Worm (Caenorhabditis elegans) whole organism, young adult: ENCODE results near the gene srbc-20.

Source experiments
- B0019.2 ChIP-seq: fragments of 200-800 bp; sonication (Bioruptor generic); conservative IDR thresholded peaks from 2 replicates; pipeline ENCODE4 v1.3.6; 2022; ENCODE audit warnings: missing genetic modification reagents, missing genetic modification characterization, missing compliant biosample characterization
- B0035.1 ChIP-seq: sonication (generic microtip); optimal IDR thresholded peaks from 2 replicates; lab custom pipeline; 2016; ENCODE audit warnings: missing genetic modification characterization, mild to moderate bottlenecking, missing compliant biosample characterization, missing genotype, missing genetic modification reagents
- F22D6.2 ChIP-seq: sonication (generic microtip); optimal IDR thresholded peaks from 2 replicates; lab custom pipeline; 2016; ENCODE audit warnings: mild to moderate bottlenecking, missing genetic modification characterization, missing compliant biosample characterization
- F23B12.7 ChIP-seq: sonication (generic microtip); optimal IDR thresholded peaks from 2 replicates; lab custom pipeline; 2017; ENCODE audit warnings: missing genetic modification characterization, mild to moderate bottlenecking, missing compliant biosample characterization, antibody characterized with exemption, moderate library complexity; ENCODE audit not compliant: insufficient read depth
- F39B2.1 ChIP-seq: fragments of 200-800 bp; sonication (Bioruptor generic); IDR thresholded peaks from 2 replicates; pipeline ENCODE4 v1.3.6; 2022; ENCODE audit warnings: missing genetic modification reagents, missing genetic modification characterization, missing compliant biosample characterization
- F55B11.4 ChIP-seq: sonication (generic microtip); optimal IDR thresholded peaks from 2 replicates; lab custom pipeline; 2016; ENCODE audit warnings: missing compliant biosample characterization, missing genetic modification characterization, borderline replicate concordance; ENCODE audit not compliant: insufficient read depth
- F57A8.1 ChIP-seq: fragments of 200-800 bp; sonication (Bioruptor generic); optimal IDR thresholded peaks from 2 replicates; lab custom pipeline; 2018; ENCODE audit warnings: mild to moderate bottlenecking, missing genetic modification characterization, moderate library complexity, missing compliant biosample characterization
- Y56A3A.18 ChIP-seq: fragments of 200-800 bp; sonication (Bioruptor generic); IDR thresholded peaks from 2 replicates; pipeline ENCODE4 v1.3.6; 2022; ENCODE audit warnings: missing genetic modification reagents, missing genetic modification characterization, missing compliant biosample characterization
- Y67H2A.10 ChIP-seq: fragments of 200-800 bp; sonication (Bioruptor generic); conservative IDR thresholded peaks from 2 replicates; pipeline ENCODE4 v1.3.6; 2022; ENCODE audit warnings: missing genetic modification reagents, missing genetic modification characterization, missing compliant biosample characterization
- Y79H2A.3 ChIP-seq: fragments of 200-800 bp; sonication (Bioruptor generic); conservative IDR thresholded peaks from 2 replicates; pipeline ENCODE4 v1.3.6; 2022; ENCODE audit warnings: missing genetic modification reagents, missing genetic modification characterization, missing compliant biosample characterization
- akir-1 ChIP-seq: fragments of 200-800 bp; sonication (Bioruptor generic); optimal IDR thresholded peaks from 2 replicates; lab custom pipeline; 2018; ENCODE audit warnings: mild to moderate bottlenecking, missing genetic modification characterization, moderate library complexity, missing compliant biosample characterization
- aptf-2 ChIP-seq: fragments of 200-800 bp; sonication (Bioruptor generic); conservative IDR thresholded peaks from 2 replicates; pipeline ENCODE4 v1.3.6; 2022; ENCODE audit warnings: missing genetic modification reagents, missing genetic modification characterization, missing compliant biosample characterization
- aptf-3 ChIP-seq: fragments of 200-800 bp; sonication (Bioruptor generic); IDR thresholded peaks from 2 replicates; pipeline ENCODE4 v1.3.6; 2022; ENCODE audit warnings: missing genetic modification characterization, missing compliant biosample characterization
- atf-7 ChIP-seq: sonication (generic microtip); optimal IDR thresholded peaks from 2 replicates; lab custom pipeline; 2017; ENCODE audit warnings: mild to moderate bottlenecking, missing genetic modification characterization, missing compliant biosample characterization
- athp-1 ChIP-seq: sonication (generic microtip); optimal IDR thresholded peaks from 2 replicates; lab custom pipeline; 2017; ENCODE audit warnings: mild to moderate bottlenecking, missing genetic modification characterization, missing compliant biosample characterization
- attf-5 ChIP-seq: fragments of 200-800 bp; sonication (Bioruptor generic); optimal IDR thresholded peaks from 2 replicates; lab custom pipeline; 2018; ENCODE audit warnings: mild to moderate bottlenecking, missing genetic modification characterization, missing compliant biosample characterization
- bed-2 ChIP-seq: fragments of 200-800 bp; sonication (Bioruptor generic); IDR thresholded peaks from 2 replicates; pipeline ENCODE4 v1.3.6; 2022; ENCODE audit warnings: missing genetic modification reagents, missing genetic modification characterization, missing compliant biosample characterization
- cebp-1 ChIP-seq, 2 experiments: fragments of 200-800 bp in 1 of 2; sonication (Bioruptor generic) in 1 of 2; sonication (generic microtip) in 1 of 2; IDR thresholded peaks in 1 of 2; optimal IDR thresholded peaks in 1 of 2; 2 replicates each; pipeline versions ENCODE4 v1.3.6 to Lab custom; 2017 to 2022; ENCODE audit warnings: missing compliant biosample characterization in 2 of 2, missing genetic modification characterization in 2 of 2, mild to moderate bottlenecking in 1 of 2, missing genetic modification reagents in 1 of 2, moderate library complexity in 1 of 2
- ceh-100 ChIP-seq: fragments of 200-800 bp; sonication (Bioruptor generic); IDR thresholded peaks from 2 replicates; pipeline ENCODE4 v1.3.6; 2022; ENCODE audit warnings: missing genetic modification reagents, missing genetic modification characterization, missing compliant biosample characterization
- dpl-1 ChIP-seq: fragments of 150-350 bp; optimal IDR thresholded peaks from 2 replicates; lab custom pipeline; 2014; ENCODE audit warnings: missing biosample characterization, missing genetic modification reagents, missing genetic modification characterization
- efl-1 ChIP-seq: fragments of 150-350 bp; optimal IDR thresholded peaks from 2 replicates; lab custom pipeline; 2014; ENCODE audit warnings: missing biosample characterization, missing genetic modification reagents, missing genetic modification characterization
- egl-44 ChIP-seq: fragments of 200-800 bp; sonication (Bioruptor generic); IDR thresholded peaks from 2 replicates; pipeline ENCODE4 v1.3.6; 2022; ENCODE audit warnings: missing genetic modification reagents, missing genetic modification characterization, missing compliant biosample characterization
- ets-4 ChIP-seq: fragments of 200-800 bp; sonication (Bioruptor generic); optimal IDR thresholded peaks from 2 replicates; lab custom pipeline; 2018; ENCODE audit warnings: mild to moderate bottlenecking, missing genetic modification characterization, missing compliant biosample characterization
- fkh-3 ChIP-seq: sonication (generic microtip); optimal IDR thresholded peaks from 2 replicates; lab custom pipeline; 2016; ENCODE audit warnings: mild to moderate bottlenecking, missing genetic modification characterization, missing compliant biosample characterization
- gei-17 ChIP-seq: fragments of 200-800 bp; sonication (Bioruptor generic); optimal IDR thresholded peaks from 2 replicates; lab custom pipeline; 2018; ENCODE audit warnings: mild to moderate bottlenecking, missing genetic modification characterization, missing compliant biosample characterization
- him-1 ChIP-seq: sonication (generic microtip); optimal IDR thresholded peaks from 2 replicates; lab custom pipeline; 2016; ENCODE audit warnings: missing genotype, missing genetic modification reagents, missing genetic modification characterization, missing compliant biosample characterization
- hmg-1.2 ChIP-seq: fragments of 200-800 bp; sonication (Bioruptor generic); IDR thresholded peaks from 2 replicates; pipeline ENCODE4 v1.3.6; 2022; ENCODE audit warnings: missing genetic modification reagents, missing genetic modification characterization, missing compliant biosample characterization
- hsf-1 ChIP-seq: fragments of 200-800 bp; sonication (Bioruptor generic); IDR thresholded peaks from 2 replicates; pipeline ENCODE4 v1.3.6; 2022; ENCODE audit warnings: missing genetic modification reagents, missing genetic modification characterization, missing compliant biosample characterization
- lag-1 ChIP-seq: fragments of 200-800 bp; sonication (Bioruptor generic); IDR thresholded peaks from 2 replicates; pipeline ENCODE4 v1.3.6; 2022; ENCODE audit warnings: missing genetic modification reagents, missing genetic modification characterization, missing compliant biosample characterization
- let-607 ChIP-seq, 2 experiments: fragments of 200-800 bp in 1 of 2; sonication (Bioruptor generic) in 1 of 2; sonication (generic microtip) in 1 of 2; optimal IDR thresholded peaks; 2 replicates each; lab custom pipeline; 2016 to 2018; ENCODE audit warnings: mild to moderate bottlenecking in 2 of 2, missing compliant biosample characterization in 2 of 2, missing genetic modification characterization in 2 of 2, moderate library complexity in 2 of 2, missing genotype in 1 of 2
- madf-8 ChIP-seq: fragments of 200-800 bp; sonication (Bioruptor generic); conservative IDR thresholded peaks from 2 replicates; pipeline ENCODE4 v1.3.6; 2022; ENCODE audit warnings: missing genetic modification reagents, missing genetic modification characterization, missing compliant biosample characterization
- nfya-2 ChIP-seq: fragments of 200-800 bp; sonication (Bioruptor generic); IDR thresholded peaks from 2 replicates; pipeline ENCODE4 v1.3.6; 2022; ENCODE audit warnings: missing genetic modification reagents, missing genetic modification characterization, missing compliant biosample characterization
- pbrm-1 ChIP-seq: fragments of 200-800 bp; sonication (Bioruptor generic); IDR thresholded peaks from 2 replicates; pipeline ENCODE4 v1.3.6; 2022; ENCODE audit warnings: missing genetic modification reagents, missing genetic modification characterization, missing compliant biosample characterization
- rcor-1 ChIP-seq: fragments of 200-800 bp; sonication (Bioruptor generic); IDR thresholded peaks from 2 replicates; pipeline ENCODE4 v1.3.6; 2022; ENCODE audit warnings: missing genetic modification reagents, missing genetic modification characterization, missing compliant biosample characterization
- rpc-1 ChIP-seq, 2 experiments: fragments of 150-350 bp in 1 of 2; sonication (generic microtip) in 1 of 2; optimal IDR thresholded peaks; 2 replicates each; lab custom pipeline; 2014 to 2018; ENCODE audit warnings: missing biosample characterization in 1 of 2, missing genetic modification characterization in 1 of 2, missing genetic modification reagents in 1 of 2, missing genotype in 1 of 2
- snpc-1.1 ChIP-seq: sonication (generic microtip); optimal IDR thresholded peaks from 2 replicates; lab custom pipeline; 2017; ENCODE audit warnings: missing genetic modification characterization, mild to moderate bottlenecking, missing compliant biosample characterization, antibody characterized with exemption, moderate library complexity, missing genotype, missing genetic modification reagents; ENCODE audit not compliant: insufficient read depth
- tbx-9 ChIP-seq: sonication (generic microtip); optimal IDR thresholded peaks from 2 replicates; lab custom pipeline; 2016; ENCODE audit warnings: borderline replicate concordance, missing genetic modification characterization, inconsistent platforms, missing compliant biosample characterization
- tlf-1 ChIP-seq: fragments of 200-800 bp; sonication (Bioruptor generic); optimal IDR thresholded peaks from 2 replicates; lab custom pipeline; 2018; ENCODE audit warnings: mild to moderate bottlenecking, missing genetic modification characterization, missing compliant biosample characterization
- unc-130 ChIP-seq: sonication (generic microtip); optimal IDR thresholded peaks from 2 replicates; lab custom pipeline; 2016; ENCODE audit warnings: missing genetic modification reagents, missing genetic modification characterization, missing compliant biosample characterization
- unc-62 ChIP-seq: fragments of 150-350 bp; optimal IDR thresholded peaks from 2 replicates; lab custom pipeline; 2014; ENCODE audit warnings: missing biosample characterization, missing genetic modification reagents, missing genetic modification characterization
- xnd-1 ChIP-seq: sonication (generic microtip); optimal IDR thresholded peaks from 2 replicates; lab custom pipeline; 2016; ENCODE audit warnings: missing genotype, missing genetic modification reagents, missing genetic modification characterization, missing compliant biosample characterization
- ztf-26 ChIP-seq: sonication (generic microtip); optimal IDR thresholded peaks from 2 replicates; lab custom pipeline; 2017; ENCODE audit warnings: missing genetic modification characterization, missing compliant biosample characterization
- ztf-3 ChIP-seq: fragments of 200-800 bp; sonication (Bioruptor generic); optimal IDR thresholded peaks from 2 replicates; lab custom pipeline; 2018; ENCODE audit warnings: mild to moderate bottlenecking, missing genetic modification characterization, missing compliant biosample characterization

srbc-20 gene

DNA sequence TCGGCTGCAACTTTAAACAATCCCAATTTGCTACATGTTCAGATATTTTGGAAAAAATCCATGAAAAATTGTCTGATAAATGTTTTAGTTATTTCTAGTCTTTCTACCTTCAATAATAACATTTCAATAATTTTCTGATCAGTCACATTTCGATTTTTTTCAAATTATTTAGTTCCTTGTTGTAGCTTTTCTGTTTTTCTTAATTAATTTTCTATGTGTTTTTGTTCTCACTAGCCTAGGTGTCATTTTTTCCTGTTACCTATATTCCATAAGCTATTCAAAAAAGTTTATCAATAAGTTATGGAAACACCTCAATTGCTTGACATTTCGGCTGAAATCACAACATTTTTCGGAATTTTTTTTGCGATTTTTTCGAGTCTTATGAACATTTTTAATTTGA is 6.4 kb downstream of the srbc-20 start, which contains the start of gene srbc-23:
TSS of gene srbc-23 (plus strand) at position 301 of the 400 bp plus-strand sequence.
- no peak for TF ChIP-seq ztf-3 (GFP tag; lab: Kevin White, UChicago)
- no peak for TF ChIP-seq xnd-1 (tag; lab: Kevin White, UChicago)
- TF ChIP-seq akir-1 (GFP tag; lab: Kevin White, UChicago), result no peak
- no peak for TF ChIP-seq B0019.2
- TF ChIP-seq lag-1 (GFP tag; lab: Robert Waterston, UW), result no peak
- no peak for TF ChIP-seq aptf-3
- no peak for TF ChIP-seq unc-62
- TF ChIP-seq F39B2.1 (GFP tag; lab: Robert Waterston, UW), result no peak

DNA sequence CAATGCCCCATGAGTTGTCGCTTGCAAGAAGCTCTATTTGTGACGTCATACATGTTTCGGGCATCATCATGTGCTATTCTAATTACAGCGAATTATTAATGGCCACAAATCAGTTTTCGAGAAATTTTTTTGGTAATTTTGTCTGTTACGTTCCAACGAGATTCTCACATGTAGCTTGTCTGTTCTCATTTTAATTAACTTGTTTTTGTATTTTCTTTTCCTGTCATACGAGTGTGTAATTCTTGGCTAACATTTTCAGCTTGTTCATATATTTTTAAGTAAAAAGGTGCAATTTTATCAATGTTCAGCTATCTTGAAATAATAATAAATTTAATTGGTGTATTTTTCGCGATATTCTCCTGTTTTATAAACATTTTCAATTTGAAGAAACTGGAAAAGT is 8.3 kb downstream of the srbc-20 start, which contains the start of gene srbc-21:
TSS of gene srbc-21 (plus strand) at position 301 of the 400 bp plus-strand sequence.
- no peak for TF ChIP-seq ets-4 (GFP tag; lab: Kevin White, UChicago)
- TF ChIP-seq gei-17 (GFP tag; lab: Kevin White, UChicago), result no peak
- no peak for TF ChIP-seq hsf-1
- no peak for TF ChIP-seq athp-1 (tag; lab: Kevin White, UChicago)
- no peak for TF ChIP-seq F22D6.2 (tag; lab: Kevin White, UChicago)
- TF ChIP-seq Y67H2A.10 (GFP tag; lab: Robert Waterston, UW), result no peak
- no peak for TF ChIP-seq B0035.1 (tag; lab: Kevin White, UChicago)
- TF ChIP-seq Y56A3A.18 (GFP tag; lab: Robert Waterston, UW), result no peak
- TF ChIP-seq snpc-1.1, result no peak
- no peak for TF ChIP-seq Y79H2A.3 (GFP tag; lab: Robert Waterston, UW)
- no peak for TF ChIP-seq rcor-1
- TF ChIP-seq, all 124 proteins: peak for 0

DNA sequence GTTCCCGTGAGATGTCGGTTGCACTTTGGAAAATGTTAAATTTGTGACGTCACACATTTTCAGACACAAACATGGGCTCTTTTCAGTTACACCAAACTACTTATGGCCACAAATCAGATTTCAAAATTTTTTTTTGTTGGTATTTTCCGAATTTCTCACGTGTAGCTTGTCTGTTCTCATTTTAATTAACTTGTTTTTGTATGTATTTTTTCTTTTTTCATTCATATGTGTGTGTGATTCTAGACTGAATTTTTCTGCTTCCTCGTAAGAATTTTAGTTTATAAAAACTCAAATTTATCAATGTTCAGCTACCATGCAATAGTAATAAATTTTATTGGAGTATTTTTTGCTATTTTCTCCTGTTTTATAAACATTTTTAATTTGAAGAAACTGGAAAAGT is 9.9 kb downstream of the srbc-20 start, which contains the start of gene srbc-22:
TSS of gene srbc-22 (plus strand) at position 301 of the 400 bp plus-strand sequence.
- TF ChIP-seq cebp-1 (GFP tag; IDR thresholded peaks at IDR 0.05; lab: Robert Waterston, UW) (no peak), cebp-1 (tag; optimal IDR thresholded peaks at IDR 0.05; lab: Kevin White, UChicago) (no peak), unc-130 (GFP tag; lab: Kevin White, UChicago) (no peak), aptf-2 (GFP tag; lab: Robert Waterston, UW) (no peak), him-1 (tag; lab: Kevin White, UChicago) (no peak), athp-1 (tag; lab: Kevin White, UChicago) (no peak), rpc-1 (optimal IDR thresholded peaks at IDR 0.05; lab: Kevin White, UChicago) (no peak), rpc-1 (tag; optimal IDR thresholded peaks at IDR 0.05; lab: Kevin White, UChicago) (no peak), snpc-1.1 (no peak), F57A8.1 (GFP tag; lab: Kevin White, UChicago) (no peak), bed-2 (no peak), F23B12.7 (tag; lab: Kevin White, UChicago) (no peak), let-607 (tag; optimal IDR thresholded peaks at IDR 0.05; lab: Kevin White, UChicago) (no peak), tlf-1 (GFP tag; lab: Kevin White, UChicago) (no peak)

DNA sequence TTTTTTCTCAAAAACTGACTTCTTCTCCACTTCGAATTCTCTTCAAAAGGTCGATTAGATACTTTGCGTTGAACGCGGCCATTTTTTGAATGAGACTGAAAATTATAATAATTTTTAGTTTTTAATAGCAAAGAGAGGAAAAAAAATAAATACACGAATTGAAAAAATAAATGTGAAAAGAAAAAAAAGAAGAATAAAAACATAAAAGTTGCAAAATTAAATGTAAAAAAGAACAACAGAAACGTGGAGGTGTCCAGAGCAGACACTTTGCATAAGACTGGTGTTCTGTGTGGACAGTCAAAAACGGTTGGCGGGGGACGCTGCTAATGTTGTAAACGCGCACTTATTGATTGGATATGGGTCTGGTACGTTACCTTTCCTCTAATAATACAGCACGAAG is 12.4 kb downstream of the srbc-20 start, which contains the start of gene C45H4.14:
TSS of gene C45H4.14 (minus strand) at position 101 of the 400 bp plus-strand sequence.
- no peak for TF ChIP-seq atf-7 (tag; lab: Kevin White, UChicago)
- TF ChIP-seq efl-1 (GFP tag; lab: Kevin White, UChicago), result peak; percentile 45
- TF ChIP-seq ceh-100, result no peak
- no peak for TF ChIP-seq ztf-26
- no peak for TF ChIP-seq dpl-1 (GFP tag; lab: Kevin White, UChicago)
- TF ChIP-seq F55B11.4, result no peak
- TF ChIP-seq madf-8 (GFP tag; lab: Robert Waterston, UW), result 0 out of 2 replicates have a peak, but pooled peaks have one; percentile 9
- TF ChIP-seq unc-62, result no peak
- no peak for TF ChIP-seq egl-44 (GFP tag; lab: Robert Waterston, UW)
- no peak for TF ChIP-seq attf-5
- TF ChIP-seq hmg-1.2, result no peak
- TF ChIP-seq pbrm-1 (GFP tag; lab: Robert Waterston, UW), result no peak
- no peak for TF ChIP-seq fkh-3
- TF ChIP-seq nfya-2 (GFP tag; lab: Robert Waterston, UW), result no peak
- no peak for TF ChIP-seq tbx-9 (tag; lab: Kevin White, UChicago)
